Worm (Caenorhabditis elegans): Measurements from ENCODE around the gene K10C2.8.

- TF ChIP-seq dpl-1 (GFP tag; optimal IDR thresholded peaks at IDR 0.05) (no peak), ZK337.2 (GFP tag; IDR thresholded peaks at IDR 0.05) (no peak), nhr-11 (tag; optimal IDR thresholded peaks at IDR 0.05) (no peak), lin-29 (GFP tag; IDR thresholded peaks at IDR 0.05) (no peak), unc-62 (GFP tag; optimal IDR thresholded peaks at IDR 0.05 in 1 of 2) (no peak), unc-62 (tag; optimal IDR thresholded peaks at IDR 0.05) (no peak), lin-39 (tag; optimal IDR thresholded peaks at IDR 0.05) (no peak), attf-4 (tag; optimal IDR thresholded peaks at IDR 0.05) (no peak), mdl-1 (tag; optimal IDR thresholded peaks at IDR 0.05) (no peak), fkh-10 (GFP tag; optimal IDR thresholded peaks at IDR 0.05) (no peak), aly-2 (tag; optimal IDR thresholded peaks at IDR 0.05) (no peak), ama-1 (optimal IDR thresholded peaks at IDR 0.05) (no peak)
Observed at ce11 chrX:6462479-6462878, 25.0 kb upstream of the K10C2.8 start.
